Worm (Caenorhabditis elegans) whole organism, L3 larva: ENCODE results near the gene ced-13.
"Not testable (repeated sequence)": the region's sequence is repeated elsewhere in the genome, so short reads cannot be mapped to it uniquely, and the experiment has no call there.

Experiments used
- aly-2 ChIP-seq: fragments of 150-350 bp; optimal IDR thresholded peaks from 2 replicates; lab custom pipeline; 2014; ENCODE audit warnings: missing biosample characterization, missing genetic modification characterization
- ceh-16 ChIP-seq: sonication (generic microtip); optimal IDR thresholded peaks from 2 replicates; lab custom pipeline; 2017; ENCODE audit warnings: missing biosample characterization, missing genetic modification characterization
- ceh-28 ChIP-seq: fragments of 150-350 bp; optimal IDR thresholded peaks from 2 replicates; lab custom pipeline; 2014; ENCODE audit warnings: missing biosample characterization, missing genetic modification reagents, missing genetic modification characterization
- ceh-82 ChIP-seq: fragments of 150-350 bp; optimal IDR thresholded peaks from 2 replicates; lab custom pipeline; 2014; ENCODE audit warnings: missing biosample characterization, missing genetic modification characterization
- ceh-9 ChIP-seq: sonication (generic microtip); optimal IDR thresholded peaks from 2 replicates; lab custom pipeline; 2018; ENCODE audit warnings: missing biosample characterization, missing genetic modification characterization
- daf-12 ChIP-seq: fragments of 150-350 bp; optimal IDR thresholded peaks from 2 replicates; lab custom pipeline; 2014; ENCODE audit warnings: missing biosample characterization, missing genetic modification reagents, missing genetic modification characterization
- egl-27 ChIP-seq: sonication (generic microtip); optimal IDR thresholded peaks from 4 replicates; lab custom pipeline; 2017; ENCODE audit warnings: missing biosample characterization, missing genetic modification reagents, missing genetic modification characterization
- egl-5 ChIP-seq: fragments of 150-350 bp; optimal IDR thresholded peaks from 2 replicates; lab custom pipeline; 2017; ENCODE audit warnings: missing biosample characterization, missing genetic modification reagents, missing genetic modification characterization, inconsistent platforms
- elt-1 ChIP-seq: fragments of 150-350 bp; optimal IDR thresholded peaks from 2 replicates; lab custom pipeline; 2014; ENCODE audit warnings: missing biosample characterization, missing genetic modification characterization
- elt-2 ChIP-seq: sonication (generic microtip); optimal IDR thresholded peaks from 2 replicates; lab custom pipeline; 2016; ENCODE audit warnings: missing genetic modification reagents, mild to moderate bottlenecking, missing genetic modification characterization, missing compliant biosample characterization
- eor-1 ChIP-seq, 2 experiments: fragments of 150-350 bp; optimal IDR thresholded peaks; 2 replicates each; lab custom pipeline; 2014 to 2018; ENCODE audit warnings: missing biosample characterization in 2 of 2, missing genetic modification characterization in 2 of 2
- fkh-2 ChIP-seq: fragments of 150-350 bp; optimal IDR thresholded peaks from 2 replicates; lab custom pipeline; 2014; ENCODE audit warnings: missing biosample characterization, missing genetic modification reagents, missing genetic modification characterization
- hmg-11 ChIP-seq: sonication (generic microtip); optimal IDR thresholded peaks from 2 replicates; lab custom pipeline; 2016; ENCODE audit warnings: missing genetic modification characterization, missing compliant biosample characterization
- jun-1 ChIP-seq: fragments of 150-350 bp; optimal IDR thresholded peaks from 2 replicates; lab custom pipeline; 2014; ENCODE audit warnings: missing biosample characterization, missing genetic modification reagents, missing genetic modification characterization
- lin-15B ChIP-seq: fragments of 150-350 bp; optimal IDR thresholded peaks from 2 replicates; lab custom pipeline; 2014; ENCODE audit warnings: missing biosample characterization, missing genetic modification characterization
- lin-39 ChIP-seq: fragments of 150-350 bp; optimal IDR thresholded peaks from 2 replicates; lab custom pipeline; 2018; ENCODE audit warnings: missing biosample characterization, missing genetic modification reagents, missing genetic modification characterization
- mdl-1 ChIP-seq: fragments of 150-350 bp; optimal IDR thresholded peaks from 2 replicates; lab custom pipeline; 2014; ENCODE audit warnings: missing biosample characterization, missing genetic modification characterization
- mml-1 ChIP-seq: fragments of 150-350 bp; sonication (generic microtip); optimal IDR thresholded peaks from 3 replicates; lab custom pipeline; 2014; ENCODE audit warnings: missing biosample characterization, missing genetic modification characterization
- nfya-1 ChIP-seq: sonication (generic microtip); optimal IDR thresholded peaks from 2 replicates; lab custom pipeline; 2017; ENCODE audit warnings: missing genetic modification characterization, mild to moderate bottlenecking, missing compliant biosample characterization, antibody characterized with exemption, moderate library complexity; ENCODE audit not compliant: insufficient read depth
- nhr-12 ChIP-seq: fragments of 150-350 bp; optimal IDR thresholded peaks from 2 replicates; lab custom pipeline; 2014; ENCODE audit warnings: missing biosample characterization, missing genetic modification characterization
- nhr-23 ChIP-seq: fragments of 150-350 bp; optimal IDR thresholded peaks from 2 replicates; lab custom pipeline; 2014; ENCODE audit warnings: missing biosample characterization, missing genetic modification reagents, missing genetic modification characterization
- nhr-237 ChIP-seq: fragments of 150-350 bp; optimal IDR thresholded peaks from 2 replicates; lab custom pipeline; 2014; ENCODE audit warnings: missing biosample characterization, missing genetic modification characterization
- nhr-25 ChIP-seq: sonication (generic microtip); optimal IDR thresholded peaks from 2 replicates; lab custom pipeline; 2017; ENCODE audit warnings: missing biosample characterization, missing genetic modification characterization
- nhr-67 ChIP-seq: fragments of 150-350 bp; optimal IDR thresholded peaks from 2 replicates; lab custom pipeline; 2014; ENCODE audit warnings: missing biosample characterization, missing genetic modification characterization
- nhr-76 ChIP-seq: fragments of 150-350 bp; sonication (generic microtip); optimal IDR thresholded peaks from 5 replicates; lab custom pipeline; 2014; ENCODE audit warnings: missing biosample characterization, missing genetic modification characterization
- nhr-77 ChIP-seq: fragments of 150-350 bp; optimal IDR thresholded peaks from 2 replicates; lab custom pipeline; 2014; ENCODE audit warnings: missing biosample characterization, missing genetic modification characterization
- pha-4 ChIP-seq: fragments of 150-350 bp; optimal IDR thresholded peaks from 2 replicates; lab custom pipeline; 2014; ENCODE audit warnings: missing biosample characterization, missing genetic modification reagents, missing genetic modification characterization
- pqm-1 ChIP-seq: fragments of 150-350 bp; optimal IDR thresholded peaks from 2 replicates; lab custom pipeline; 2017; ENCODE audit warnings: missing biosample characterization, missing genetic modification characterization, inconsistent platforms
- sea-2 ChIP-seq: fragments of 150-350 bp; sonication (generic microtip); optimal IDR thresholded peaks from 4 replicates; lab custom pipeline; 2014; ENCODE audit warnings: missing biosample characterization, missing genetic modification reagents, missing genetic modification characterization
- skn-1 ChIP-seq: fragments of 150-350 bp; optimal IDR thresholded peaks from 2 replicates; lab custom pipeline; 2014; ENCODE audit warnings: missing biosample characterization, missing genetic modification characterization
- snpc-4 ChIP-seq: fragments of 150-350 bp; optimal IDR thresholded peaks from 2 replicates; lab custom pipeline; 2014; ENCODE audit warnings: missing biosample characterization, missing genetic modification characterization
- tbx-2 ChIP-seq: sonication (generic microtip); optimal IDR thresholded peaks from 2 replicates; lab custom pipeline; 2016; ENCODE audit warnings: mild to moderate bottlenecking, missing genetic modification characterization, missing compliant biosample characterization
- unc-39 ChIP-seq: sonication (generic microtip); optimal IDR thresholded peaks from 4 replicates; lab custom pipeline; 2017; ENCODE audit warnings: missing biosample characterization, missing genetic modification characterization
- unc-62 ChIP-seq: fragments of 150-350 bp; sonication (generic microtip); optimal IDR thresholded peaks from 4 replicates; lab custom pipeline; 2014; ENCODE audit warnings: missing biosample characterization, missing genetic modification reagents, missing genetic modification characterization
- zag-1 ChIP-seq: fragments of 150-350 bp; optimal IDR thresholded peaks from 2 replicates; lab custom pipeline; 2014; ENCODE audit warnings: missing biosample characterization, missing genetic modification characterization
- ztf-11 ChIP-seq: fragments of 150-350 bp; optimal IDR thresholded peaks from 2 replicates; lab custom pipeline; 2014; ENCODE audit warnings: missing biosample characterization, missing genetic modification characterization

ced-13 gene

ce11 chrX:8326394-8326793, 26.9 kb upstream of the ced-13 start, which contains the start of gene R09F10.8:
Gene R09F10.8, minus strand, starts transcription at chrX:8326451.
- TF ChIP-seq nhr-77 (no peak), nhr-237 (no peak), fkh-2 (tag; lab: Kevin White, UChicago) (no peak), ceh-82 (tag; lab: Kevin White, UChicago) (no peak), nhr-23 (tag; lab: Kevin White, UChicago) (no peak), ceh-16 (no peak), aly-2 (tag; lab: Kevin White, UChicago) (no peak), egl-27 (tag; lab: Kevin White, UChicago) (no peak), skn-1 (tag; lab: Kevin White, UChicago) (no peak), elt-2 (no peak), unc-39 (no peak), pqm-1 (no peak), unc-62 (no peak), snpc-4 (no peak), ceh-28 (tag; lab: Kevin White, UChicago) (no peak), lin-39 (no peak), nfya-1 (tag; lab: Kevin White, UChicago) (no peak), hmg-11 (no peak)

ce11 chrX:8323371-8323770, 23.9 kb upstream of the ced-13 start, which contains the start of gene R09F10.1:
Gene R09F10.1, plus strand, starts transcription at chrX:8323592.
- TF ChIP-seq mdl-1, result no peak
- peak; percentile 50 for TF ChIP-seq pha-4 (tag; lab: Kevin White, UChicago)
- TF ChIP-seq tbx-2 (tag; lab: Kevin White, UChicago), result no peak
- TF ChIP-seq nhr-12 (tag; lab: Kevin White, UChicago), result no peak
- TF ChIP-seq pqm-1, result peak; percentile 46
- no peak for TF ChIP-seq fkh-2 (tag; lab: Kevin White, UChicago)
- TF ChIP-seq snpc-4, result no peak
- peak; percentile 75 for TF ChIP-seq elt-2

- TF ChIP-seq nfya-1, ceh-28, skn-1 (tag; lab: Kevin White, UChicago): not testable (repeated sequence)
Observed at ce11 chrX:8321811-8322210, 22.4 kb upstream of the ced-13 start, which contains the start of gene abu-9. Gene abu-9, plus strand, starts transcription at chrX:8322111.

- no peak for TF ChIP-seq nhr-76 (tag; lab: Kevin White, UChicago)
- TF ChIP-seq ceh-28 (tag; lab: Kevin White, UChicago), result no peak
- TF ChIP-seq zag-1 (tag; lab: Kevin White, UChicago), result no peak
- no peak for TF ChIP-seq ztf-11 (tag; lab: Kevin White, UChicago)
- TF ChIP-seq ceh-9, result no peak
- no peak for TF ChIP-seq tbx-2 (tag; lab: Kevin White, UChicago)
- TF ChIP-seq elt-1 (tag; lab: Kevin White, UChicago), result no peak
- TF ChIP-seq eor-1 (tag; optimal IDR thresholded peaks at IDR 0.05; lab: Kevin White, UChicago), result no peak
- no peak for TF ChIP-seq lin-39
- TF ChIP-seq unc-62, result no peak
- no peak for TF ChIP-seq jun-1
- no peak for TF ChIP-seq pha-4 (tag; lab: Kevin White, UChicago)
- TF ChIP-seq mdl-1, result no peak
- no peak for TF ChIP-seq daf-12 (tag; lab: Kevin White, UChicago)
Observed at ce11 chrX:8320889-8321288, 21.4 kb upstream of the ced-13 start, which contains the start of gene pqn-57. Gene pqn-57, minus strand, starts transcription at chrX:8320989.

- TF ChIP-seq egl-5 (tag; lab: Kevin White, UChicago) (no peak), mml-1 (tag; lab: Kevin White, UChicago) (no peak), pha-4 (tag; lab: Kevin White, UChicago) (no peak), ceh-28 (tag; lab: Kevin White, UChicago) (no peak), lin-15B (no peak), zag-1 (tag; lab: Kevin White, UChicago) (no peak), pqm-1 (no peak), sea-2 (GFP tag; lab: Kevin White, UChicago) (no peak), elt-2 (no peak), hmg-11 (no peak), tbx-2 (tag; lab: Kevin White, UChicago) (no peak), nhr-237 (no peak), nhr-25 (tag; lab: Kevin White, UChicago) (no peak), unc-62 (no peak), nhr-77 (no peak), nhr-67 (tag; lab: Kevin White, UChicago) (no peak), jun-1 (no peak)
Observed at ce11 chrX:8318950-8319349, 19.5 kb upstream of the ced-13 start, which contains the start of gene srh-11. Gene srh-11, minus strand, starts transcription at chrX:8319050.
